Worm (Caenorhabditis elegans) whole organism, mixed stage, embryonic: Measurements from ENCODE around the gene T04F3.4.

Experiments
- cnd-1 ChIP-seq: fragments of 200-800 bp; sonication (Bioruptor generic); optimal IDR thresholded peaks from 2 replicates; lab custom pipeline; 2018; ENCODE audit warnings: mild to moderate bottlenecking, missing genetic modification characterization, missing compliant biosample characterization
- elt-1 ChIP-seq: sonication (generic microtip); optimal IDR thresholded peaks from 2 replicates; lab custom pipeline; 2017; ENCODE audit warnings: missing genetic modification characterization, mild to moderate bottlenecking, missing compliant biosample characterization, antibody characterized with exemption, moderate library complexity, borderline replicate concordance; ENCODE audit not compliant: insufficient read depth
- elt-3 ChIP-seq: fragments of 150-350 bp; optimal IDR thresholded peaks from 2 replicates; lab custom pipeline; 2014; ENCODE audit warnings: missing biosample characterization, missing genetic modification characterization
- lin-13 ChIP-seq: fragments of 150-350 bp; optimal IDR thresholded peaks from 2 replicates; lab custom pipeline; 2014; ENCODE audit warnings: missing biosample characterization, missing genetic modification characterization
- lsy-2 ChIP-seq: fragments of 150-350 bp; optimal IDR thresholded peaks from 2 replicates; lab custom pipeline; 2014; ENCODE audit warnings: missing biosample characterization, missing genetic modification characterization
- mep-1 ChIP-seq: fragments of 150-350 bp; optimal IDR thresholded peaks from 2 replicates; lab custom pipeline; 2017; ENCODE audit warnings: missing biosample characterization, missing genetic modification reagents, missing genetic modification characterization, inconsistent platforms
- nhr-12 ChIP-seq: fragments of 150-350 bp; optimal IDR thresholded peaks from 2 replicates; lab custom pipeline; 2014; ENCODE audit warnings: missing biosample characterization, missing genetic modification characterization
- nhr-237 ChIP-seq: fragments of 150-350 bp; optimal IDR thresholded peaks from 2 replicates; lab custom pipeline; 2014; ENCODE audit warnings: missing biosample characterization, missing genetic modification characterization
- pha-4 ChIP-seq: fragments of 150-350 bp; optimal IDR thresholded peaks from 2 replicates; lab custom pipeline; 2018; ENCODE audit warnings: missing biosample characterization, missing genetic modification reagents, missing genetic modification characterization
- snpc-4 ChIP-seq: fragments of 150-350 bp; optimal IDR thresholded peaks from 2 replicates; lab custom pipeline; 2014; ENCODE audit warnings: missing biosample characterization, missing genetic modification characterization
- unc-39 ChIP-seq: fragments of 150-350 bp; optimal IDR thresholded peaks from 2 replicates; lab custom pipeline; 2014; ENCODE audit warnings: missing biosample characterization, missing genetic modification characterization
- ztf-11 ChIP-seq: fragments of 150-350 bp; optimal IDR thresholded peaks from 2 replicates; lab custom pipeline; 2014; ENCODE audit warnings: missing biosample characterization, missing genetic modification characterization

DNA sequence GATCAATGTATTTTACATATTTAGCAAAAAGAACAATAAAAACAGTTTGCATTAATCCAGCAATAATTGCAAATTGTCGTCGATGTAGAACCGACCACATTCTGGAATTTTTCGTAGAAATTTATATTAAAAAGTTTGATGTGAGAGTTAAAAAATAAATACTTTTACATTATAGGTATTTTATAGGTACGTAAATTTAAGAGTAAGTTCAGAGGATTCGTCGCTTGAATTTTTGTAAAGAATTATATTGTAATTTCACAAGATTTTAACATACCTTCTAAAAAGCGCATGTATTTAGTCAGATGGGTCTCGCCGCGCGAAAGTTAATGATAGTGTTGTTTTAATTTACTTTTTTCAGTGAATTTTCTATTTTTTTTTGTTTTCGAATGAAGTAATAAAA is 32.8 kb downstream of the T04F3.4 start, which contains the start of gene rhr-2:
- TF ChIP-seq snpc-4 (tag; lab: Kevin White, UChicago): no peak
- TF ChIP-seq elt-3 (tag; lab: Kevin White, UChicago): no peak
- no peak for TF ChIP-seq elt-1 (tag; lab: Kevin White, UChicago)
- TF ChIP-seq mep-1 (tag; lab: Kevin White, UChicago): no peak
- no peak for TF ChIP-seq lin-13
- no peak for TF ChIP-seq nhr-12
- no peak for TF ChIP-seq ztf-11 (tag; lab: Kevin White, UChicago)
- no peak for TF ChIP-seq lsy-2 (tag; lab: Kevin White, UChicago)
- TF ChIP-seq unc-39: no peak
- no peak for TF ChIP-seq pha-4 (tag; lab: Kevin White, UChicago)
- TF ChIP-seq nhr-237 (tag; lab: Kevin White, UChicago): no peak
- TF ChIP-seq cnd-1: no peak
